Worm (Caenorhabditis elegans) whole organism, L4/young adult: ENCODE results near the gene F26H11.4.

Experiments
- W03F9.2 ChIP-seq: fragments of 150-350 bp; optimal IDR thresholded peaks from 2 replicates; lab custom pipeline; 2014; ENCODE audit warnings: missing biosample characterization, missing genetic modification characterization
- him-1 ChIP-seq: sonication (generic microtip); optimal IDR thresholded peaks from 2 replicates; lab custom pipeline; 2016; ENCODE audit warnings: missing genotype, missing genetic modification reagents, missing genetic modification characterization, missing compliant biosample characterization

DNA sequence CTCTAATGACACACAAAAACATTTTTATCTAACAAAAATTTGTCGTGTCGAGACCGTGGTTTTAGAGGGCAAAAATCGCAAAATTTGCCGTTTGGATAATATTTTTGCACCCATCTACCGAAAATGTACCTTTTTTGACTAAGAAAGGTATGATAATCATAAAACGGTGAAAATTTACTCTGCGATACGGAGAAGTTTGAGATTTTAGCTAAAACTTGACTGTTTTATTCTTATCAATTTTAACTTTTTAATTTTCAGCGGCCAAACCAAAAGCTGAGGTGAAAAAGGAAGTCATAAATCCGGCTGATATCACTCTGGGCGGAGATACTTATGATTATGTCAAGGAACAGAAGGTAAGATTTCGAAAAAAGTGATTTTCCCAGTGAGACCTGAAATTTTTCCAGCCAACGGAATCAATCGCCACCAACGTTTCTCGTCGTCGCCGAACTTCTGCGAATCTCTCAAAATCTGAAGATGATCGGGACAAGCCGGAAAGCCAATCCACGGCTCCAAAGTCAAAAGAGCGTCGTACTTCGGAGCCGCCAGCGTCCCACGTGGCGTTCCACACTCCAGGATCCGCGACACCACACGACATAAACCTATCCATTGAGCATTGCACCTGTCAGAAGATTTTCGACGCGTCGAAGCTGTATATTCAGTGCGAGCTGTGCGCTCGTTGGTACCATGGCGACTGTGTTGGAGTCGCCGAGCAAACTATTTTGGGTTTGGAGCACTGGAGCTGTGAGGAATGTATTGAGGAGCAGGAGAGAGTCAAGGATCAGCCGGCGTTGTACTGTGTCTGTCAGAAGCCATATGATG lies 2.1 kb upstream of the F26H11.4 start:
- TF ChIP-seq W03F9.2 (no peak), him-1 (tag; lab: Kevin White, UChicago) (no peak)
